Worm (Caenorhabditis elegans) whole organism, young adult: ENCODE measurements around the gene cyk-4.
A peak's percentile ranks its signal among the peaks of the same experiment; 100 is the strongest.

Experiments
- B0336.3 ChIP-seq: fragments of 200-800 bp; sonication (Bioruptor generic); IDR thresholded peaks from 2 replicates; pipeline ENCODE4 v1.3.6; 2022; ENCODE audit warnings: missing genetic modification characterization, missing compliant biosample characterization
- C17E4.6 ChIP-seq: fragments of 200-800 bp; sonication (Bioruptor generic); IDR thresholded peaks from 2 replicates; pipeline ENCODE4 v1.3.6; 2022; ENCODE audit warnings: missing genetic modification reagents, missing genetic modification characterization, missing compliant biosample characterization
- F49E8.2 ChIP-seq: sonication (generic microtip); optimal IDR thresholded peaks from 3 replicates; lab custom pipeline; 2017; ENCODE audit warnings: missing genetic modification characterization, mild to moderate bottlenecking, missing compliant biosample characterization, antibody characterized with exemption, moderate library complexity; ENCODE audit not compliant: insufficient read depth
- F52B5.7 ChIP-seq: sonication (generic microtip); optimal IDR thresholded peaks from 2 replicates; lab custom pipeline; 2016; ENCODE audit warnings: mild to moderate bottlenecking, missing genetic modification characterization, missing compliant biosample characterization
- F57C9.4 ChIP-seq: sonication (generic microtip); optimal IDR thresholded peaks from 2 replicates; lab custom pipeline; 2017; ENCODE audit warnings: mild to moderate bottlenecking, missing genetic modification characterization, missing compliant biosample characterization
- Y67H2A.10 ChIP-seq: fragments of 200-800 bp; sonication (Bioruptor generic); conservative IDR thresholded peaks from 2 replicates; pipeline ENCODE4 v1.3.6; 2022; ENCODE audit warnings: missing genetic modification reagents, missing genetic modification characterization, missing compliant biosample characterization
- ama-1 ChIP-seq, 3 experiments: fragments of 150-350 bp in 1 of 3; sonication (generic microtip) in 2 of 3; optimal IDR thresholded peaks; 2 replicates each; lab custom pipeline; 2014 to 2018; ENCODE audit warnings: missing biosample characterization in 2 of 3, missing genetic modification characterization in 2 of 3, missing genetic modification reagents in 2 of 3
- atf-7 ChIP-seq: sonication (generic microtip); optimal IDR thresholded peaks from 2 replicates; lab custom pipeline; 2017; ENCODE audit warnings: mild to moderate bottlenecking, missing genetic modification characterization, missing compliant biosample characterization
- athp-1 ChIP-seq: sonication (generic microtip); optimal IDR thresholded peaks from 2 replicates; lab custom pipeline; 2017; ENCODE audit warnings: mild to moderate bottlenecking, missing genetic modification characterization, missing compliant biosample characterization
- bed-2 ChIP-seq: fragments of 200-800 bp; sonication (Bioruptor generic); IDR thresholded peaks from 2 replicates; pipeline ENCODE4 v1.3.6; 2022; ENCODE audit warnings: missing genetic modification reagents, missing genetic modification characterization, missing compliant biosample characterization
- cebp-2 ChIP-seq: fragments of 200-800 bp; sonication (Bioruptor generic); IDR thresholded peaks from 2 replicates; pipeline ENCODE4 v1.3.6; 2022; ENCODE audit warnings: missing genetic modification characterization, missing compliant biosample characterization
- ceh-100 ChIP-seq: fragments of 200-800 bp; sonication (Bioruptor generic); IDR thresholded peaks from 2 replicates; pipeline ENCODE4 v1.3.6; 2022; ENCODE audit warnings: missing genetic modification reagents, missing genetic modification characterization, missing compliant biosample characterization
- ceh-27 ChIP-seq: fragments of 200-800 bp; sonication (Bioruptor generic); optimal IDR thresholded peaks from 2 replicates; lab custom pipeline; 2018; ENCODE audit warnings: mild to moderate bottlenecking, missing genetic modification characterization, moderate library complexity, missing compliant biosample characterization
- ceh-58 ChIP-seq: fragments of 200-800 bp; sonication (Bioruptor generic); IDR thresholded peaks from 2 replicates; pipeline ENCODE4 v1.3.6; 2022; ENCODE audit warnings: missing genetic modification characterization, missing compliant biosample characterization
- ceh-91 ChIP-seq: fragments of 200-800 bp; sonication (Bioruptor generic); IDR thresholded peaks from 2 replicates; pipeline ENCODE4 v1.3.6; 2022; ENCODE audit warnings: missing genetic modification reagents, missing genetic modification characterization, missing compliant biosample characterization
- dpl-1 ChIP-seq: fragments of 150-350 bp; optimal IDR thresholded peaks from 2 replicates; lab custom pipeline; 2014; ENCODE audit warnings: missing biosample characterization, missing genetic modification reagents, missing genetic modification characterization
- egrh-3 ChIP-seq: fragments of 200-800 bp; sonication (Bioruptor generic); IDR thresholded peaks from 2 replicates; pipeline ENCODE4 v1.3.6; 2022; ENCODE audit warnings: missing genetic modification reagents, missing genetic modification characterization, missing compliant biosample characterization
- ekl-4 ChIP-seq: fragments of 200-800 bp; sonication (Bioruptor generic); IDR thresholded peaks from 2 replicates; pipeline ENCODE4 v1.3.6; 2022; ENCODE audit warnings: missing genetic modification reagents, missing genetic modification characterization, missing compliant biosample characterization
- ets-4 ChIP-seq: fragments of 200-800 bp; sonication (Bioruptor generic); optimal IDR thresholded peaks from 2 replicates; lab custom pipeline; 2018; ENCODE audit warnings: mild to moderate bottlenecking, missing genetic modification characterization, missing compliant biosample characterization
- fkh-3 ChIP-seq: sonication (generic microtip); optimal IDR thresholded peaks from 2 replicates; lab custom pipeline; 2016; ENCODE audit warnings: mild to moderate bottlenecking, missing genetic modification characterization, missing compliant biosample characterization
- hlh-12 ChIP-seq: sonication (generic microtip); optimal IDR thresholded peaks from 2 replicates; lab custom pipeline; 2016; ENCODE audit warnings: missing genetic modification characterization, missing compliant biosample characterization
- hmg-1.2 ChIP-seq: fragments of 200-800 bp; sonication (Bioruptor generic); IDR thresholded peaks from 2 replicates; pipeline ENCODE4 v1.3.6; 2022; ENCODE audit warnings: missing genetic modification reagents, missing genetic modification characterization, missing compliant biosample characterization
- hmg-20 ChIP-seq: fragments of 200-800 bp; sonication (Bioruptor generic); IDR thresholded peaks from 2 replicates; pipeline ENCODE4 v1.3.6; 2022; ENCODE audit warnings: missing genetic modification reagents, missing genetic modification characterization, missing compliant biosample characterization
- hrde-1 ChIP-seq: sonication (generic microtip); optimal IDR thresholded peaks from 2 replicates; lab custom pipeline; 2016; ENCODE audit warnings: missing genetic modification characterization, mild to moderate bottlenecking, missing compliant biosample characterization, moderate library complexity, missing genotype, missing genetic modification reagents, borderline replicate concordance
- lag-1 ChIP-seq: fragments of 200-800 bp; sonication (Bioruptor generic); IDR thresholded peaks from 2 replicates; pipeline ENCODE4 v1.3.6; 2022; ENCODE audit warnings: missing genetic modification reagents, missing genetic modification characterization, missing compliant biosample characterization
- let-526 ChIP-seq: fragments of 200-800 bp; sonication (Bioruptor generic); IDR thresholded peaks from 2 replicates; pipeline ENCODE4 v1.3.6; 2022; ENCODE audit warnings: missing genetic modification reagents, missing genetic modification characterization, missing compliant biosample characterization
- let-607 ChIP-seq, 2 experiments: fragments of 200-800 bp in 1 of 2; sonication (Bioruptor generic) in 1 of 2; sonication (generic microtip) in 1 of 2; optimal IDR thresholded peaks; 2 replicates each; lab custom pipeline; 2016 to 2018; ENCODE audit warnings: mild to moderate bottlenecking in 2 of 2, missing compliant biosample characterization in 2 of 2, missing genetic modification characterization in 2 of 2, moderate library complexity in 2 of 2, missing genotype in 1 of 2
- nfyb-1 ChIP-seq: fragments of 200-800 bp; sonication (Bioruptor generic); IDR thresholded peaks from 2 replicates; pipeline ENCODE4 v1.3.6; 2022; ENCODE audit warnings: missing genetic modification reagents, missing genetic modification characterization, missing compliant biosample characterization
- nhr-80 ChIP-seq: sonication (generic microtip); optimal IDR thresholded peaks from 2 replicates; lab custom pipeline; 2016; ENCODE audit warnings: missing genetic modification characterization, missing compliant biosample characterization
- pbrm-1 ChIP-seq: fragments of 200-800 bp; sonication (Bioruptor generic); IDR thresholded peaks from 2 replicates; pipeline ENCODE4 v1.3.6; 2022; ENCODE audit warnings: missing genetic modification reagents, missing genetic modification characterization, missing compliant biosample characterization
- snpc-4 ChIP-seq, 5 experiments: fragments of 150-350 bp in 1 of 5; sonication (generic microtip) in 4 of 5; optimal IDR thresholded peaks; 2 replicates each; lab custom pipeline; 2014 to 2018; ENCODE audit warnings: missing genetic modification characterization in 5 of 5, missing biosample characterization in 3 of 5, antibody characterized with exemption in 2 of 5, mild to moderate bottlenecking in 2 of 5, missing compliant biosample characterization in 2 of 5, missing genotype in 2 of 5, moderate library complexity in 2 of 5, missing genetic modification reagents in 1 of 5
- tbp1 ChIP-seq: fragments of 200-800 bp; sonication (Bioruptor generic); optimal IDR thresholded peaks from 2 replicates; lab custom pipeline; 2018; ENCODE audit warnings: mild to moderate bottlenecking, missing genetic modification characterization, missing compliant biosample characterization
- tbx-9 ChIP-seq: sonication (generic microtip); optimal IDR thresholded peaks from 2 replicates; lab custom pipeline; 2016; ENCODE audit warnings: borderline replicate concordance, missing genetic modification characterization, inconsistent platforms, missing compliant biosample characterization
- zim-3 ChIP-seq: sonication (generic microtip); optimal IDR thresholded peaks from 2 replicates; lab custom pipeline; 2017; ENCODE audit warnings: mild to moderate bottlenecking, missing genetic modification characterization, moderate library complexity, missing compliant biosample characterization
- ztf-18 ChIP-seq: sonication (generic microtip); optimal IDR thresholded peaks from 2 replicates; lab custom pipeline; 2016; ENCODE audit warnings: missing genotype, mild to moderate bottlenecking, missing genetic modification characterization, missing compliant biosample characterization
- ztf-28 ChIP-seq: fragments of 200-800 bp; sonication (Bioruptor generic); IDR thresholded peaks from 2 replicates; pipeline ENCODE4 v1.3.6; 2022; ENCODE audit warnings: missing genetic modification reagents, missing genetic modification characterization, missing compliant biosample characterization
- ztf-3 ChIP-seq: fragments of 200-800 bp; sonication (Bioruptor generic); optimal IDR thresholded peaks from 2 replicates; lab custom pipeline; 2018; ENCODE audit warnings: mild to moderate bottlenecking, missing genetic modification characterization, missing compliant biosample characterization

The cyk-4 gene

ce11 chrIII:13735008-13735407 is 36.0 kb downstream of the cyk-4 start, which contains the start of gene W06F12.3:
Gene W06F12.3, plus strand, starts transcription at chrIII:13735030.
- TF ChIP-seq Y67H2A.10 (GFP tag; lab: Robert Waterston, UW): no peak
- no peak for TF ChIP-seq ceh-100 (GFP tag; lab: Robert Waterston, UW)
- no peak for TF ChIP-seq cebp-2
- TF ChIP-seq ztf-28 (GFP tag; lab: Robert Waterston, UW): no peak
- TF ChIP-seq ceh-91 (GFP tag; lab: Robert Waterston, UW): no peak
- TF ChIP-seq let-526: no peak
- TF ChIP-seq nfyb-1 (GFP tag; lab: Robert Waterston, UW): no peak
- no peak for TF ChIP-seq hmg-1.2 (GFP tag; lab: Robert Waterston, UW)
- no peak for TF ChIP-seq pbrm-1 (GFP tag; lab: Robert Waterston, UW)
- no peak for TF ChIP-seq tbx-9 (tag; lab: Kevin White, UChicago)

DNA sequence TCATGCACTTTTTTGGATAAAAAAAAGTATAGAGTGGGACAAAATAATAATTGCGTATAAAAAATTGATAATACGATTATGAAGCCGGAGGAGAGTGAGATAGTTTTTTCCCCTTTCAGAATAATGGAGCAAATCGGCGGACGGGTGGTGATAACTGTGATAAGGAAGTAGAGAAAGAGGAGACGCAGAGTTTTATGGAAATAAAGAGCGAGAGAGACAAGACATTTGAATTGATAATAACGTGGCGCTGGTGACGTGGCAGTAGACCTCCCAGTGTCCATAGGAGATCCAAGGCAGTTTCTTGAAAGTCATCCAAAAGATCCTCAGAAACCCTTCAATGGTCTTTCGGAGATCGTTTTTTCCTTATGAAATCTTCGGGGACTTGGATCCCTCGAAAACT is 37.2 kb downstream of the cyk-4 start:
- TF ChIP-seq F49E8.2 (tag; lab: Kevin White, UChicago) (no peak), ztf-18 (tag; lab: Kevin White, UChicago) (no peak), ceh-27 (GFP tag; lab: Kevin White, UChicago) (no peak), atf-7 (no peak), zim-3 (tag; lab: Kevin White, UChicago) (no peak), let-526 (no peak), ets-4 (GFP tag; lab: Kevin White, UChicago) (no peak), C17E4.6 (GFP tag; lab: Robert Waterston, UW) (no peak), egrh-3 (GFP tag; lab: Robert Waterston, UW) (no peak), let-607 (tag; optimal IDR thresholded peaks at IDR 0.05; lab: Kevin White, UChicago) (peak; percentile 74 to 90), nhr-80 (tag; lab: Kevin White, UChicago) (peak; percentile 78), hmg-20 (GFP tag; lab: Robert Waterston, UW) (no peak), ekl-4 (GFP tag; lab: Robert Waterston, UW) (no peak), B0336.3 (GFP tag; lab: Robert Waterston, UW) (no peak), ama-1 (optimal IDR thresholded peaks at IDR 0.05; lab: Kevin White, UChicago) (no peak), ama-1 (GFP tag; optimal IDR thresholded peaks at IDR 0.05; lab: Kevin White, UChicago) (no peak), lag-1 (GFP tag; lab: Robert Waterston, UW) (no peak), hrde-1 (tag; lab: Kevin White, UChicago) (no peak), nfyb-1 (GFP tag; lab: Robert Waterston, UW) (0 out of 2 replicates have a peak, but pooled peaks have one; percentile 13), athp-1 (tag; lab: Kevin White, UChicago) (no peak), ceh-58 (no peak), hlh-12 (tag; lab: Kevin White, UChicago) (no peak), dpl-1 (no peak), bed-2 (GFP tag; lab: Robert Waterston, UW) (no peak), snpc-4 (GFP tag; optimal IDR thresholded peaks at IDR 0.05; lab: Kevin White, UChicago) (no peak), snpc-4 (tag; optimal IDR thresholded peaks at IDR 0.05; lab: Kevin White, UChicago) (no peak), tbp1 (GFP tag; lab: Kevin White, UChicago) (peak; percentile 7), fkh-3 (tag; lab: Kevin White, UChicago) (no peak)

- TF ChIP-seq hmg-1.2 (GFP tag; lab: Robert Waterston, UW) (peak; percentile 5; the same call in 1 of the 2 replicates), F52B5.7 (no peak), F57C9.4 (tag; lab: Kevin White, UChicago) (no peak), ztf-3 (GFP tag; lab: Kevin White, UChicago) (no peak)
These were observed 38.4 kb downstream of the cyk-4 start for ce11 chrIII:13732665-13733064.
